Worm (Caenorhabditis elegans): ENCODE data around the gene F31B12.4.

Gene F31B12.4

ce11 chrX:10772165-10772584 lies 32.4 kb upstream of the F31B12.4 start:
- TF ChIP-seq ama-1 (optimal IDR thresholded peaks at IDR 0.05) (no peak), tbx-11 (GFP tag; IDR thresholded peaks at IDR 0.05) (no peak), B0310.2 (tag; optimal IDR thresholded peaks at IDR 0.05) (no peak), ceh-36 (tag; optimal IDR thresholded peaks at IDR 0.05) (no peak), hnd-1 (tag; optimal IDR thresholded peaks at IDR 0.05) (no peak), sea-1 (GFP tag; conservative IDR thresholded peaks at IDR 0.05) (no peak), aly-1 (tag; optimal IDR thresholded peaks at IDR 0.05) (no peak), ets-7 (tag; optimal IDR thresholded peaks at IDR 0.05) (no peak), flt-1 (GFP tag; IDR thresholded peaks at IDR 0.05) (no peak), tra-4 (tag; optimal IDR thresholded peaks at IDR 0.05) (no peak), hmg-4 (GFP tag; optimal IDR thresholded peaks at IDR 0.05) (no peak), scrt-1 (GFP tag; IDR thresholded peaks at IDR 0.05) (no peak), pes-1 (GFP tag; IDR thresholded peaks at IDR 0.05) (no peak), tbx-37 (GFP tag; conservative IDR thresholded peaks at IDR 0.05) (no peak), ceh-13 (GFP tag; optimal IDR thresholded peaks at IDR 0.05) (no peak)

DNA sequence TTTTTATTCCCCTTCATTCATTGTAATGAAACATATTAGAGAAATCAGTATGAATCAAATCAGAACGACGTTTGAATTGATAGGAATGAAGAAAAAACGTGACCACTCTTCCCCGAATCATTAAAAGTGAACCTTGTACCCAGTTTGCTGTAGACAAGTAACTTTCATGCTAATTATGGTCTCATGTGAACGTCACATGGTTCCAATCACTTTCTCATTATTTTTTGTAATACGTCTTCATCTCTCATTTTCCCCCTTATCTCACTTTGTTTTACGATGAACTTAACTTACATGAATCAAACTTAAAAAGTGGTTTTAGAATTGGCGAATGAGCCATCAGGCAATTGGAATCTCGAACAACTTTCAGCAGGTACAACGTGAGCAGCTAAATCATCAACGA lies 31.8 kb upstream of the F31B12.4 start:
- TF ChIP-seq hmg-4 (GFP tag; optimal IDR thresholded peaks at IDR 0.05) (no peak), pes-1 (GFP tag; IDR thresholded peaks at IDR 0.05) (no peak), scrt-1 (GFP tag; IDR thresholded peaks at IDR 0.05) (no peak), hmbx-1 (tag; optimal IDR thresholded peaks at IDR 0.05) (no peak), tbx-11 (GFP tag; IDR thresholded peaks at IDR 0.05) (no peak), ama-1 (optimal IDR thresholded peaks at IDR 0.05) (no peak), ets-7 (tag; optimal IDR thresholded peaks at IDR 0.05) (no peak), F13C5.2 (tag; optimal IDR thresholded peaks at IDR 0.05) (no peak), ceh-13 (GFP tag; optimal IDR thresholded peaks at IDR 0.05) (no peak), flt-1 (GFP tag; IDR thresholded peaks at IDR 0.05) (no peak)

ce11 chrX:10774865-10775264 lies 29.7 kb upstream of the F31B12.4 start:
- TF ChIP-seq F13C5.2 (tag; optimal IDR thresholded peaks at IDR 0.05): no peak
- no peak for TF ChIP-seq tra-4 (tag; optimal IDR thresholded peaks at IDR 0.05)
- no peak for TF ChIP-seq sea-1 (GFP tag; conservative IDR thresholded peaks at IDR 0.05)
- no peak for TF ChIP-seq hmbx-1 (tag; optimal IDR thresholded peaks at IDR 0.05)
- TF ChIP-seq flt-1 (GFP tag; IDR thresholded peaks at IDR 0.05): no peak
- no peak for TF ChIP-seq hnd-1 (tag; optimal IDR thresholded peaks at IDR 0.05)
- TF ChIP-seq B0310.2 (tag; optimal IDR thresholded peaks at IDR 0.05): no peak
- TF ChIP-seq ama-1 (optimal IDR thresholded peaks at IDR 0.05): no peak
- TF ChIP-seq aly-1 (tag; optimal IDR thresholded peaks at IDR 0.05): no peak
- TF ChIP-seq tbx-37 (GFP tag; conservative IDR thresholded peaks at IDR 0.05): no peak
- no peak for TF ChIP-seq tbx-11 (GFP tag; IDR thresholded peaks at IDR 0.05)
- no peak for TF ChIP-seq ceh-36 (tag; optimal IDR thresholded peaks at IDR 0.05)
- no peak for TF ChIP-seq ceh-13 (GFP tag; optimal IDR thresholded peaks at IDR 0.05)
- no peak for TF ChIP-seq scrt-1 (GFP tag; IDR thresholded peaks at IDR 0.05)
- TF ChIP-seq hmg-4 (GFP tag; optimal IDR thresholded peaks at IDR 0.05): no peak
- TF ChIP-seq ets-7 (tag; optimal IDR thresholded peaks at IDR 0.05): no peak
- TF ChIP-seq pes-1 (GFP tag; IDR thresholded peaks at IDR 0.05): no peak

DNA sequence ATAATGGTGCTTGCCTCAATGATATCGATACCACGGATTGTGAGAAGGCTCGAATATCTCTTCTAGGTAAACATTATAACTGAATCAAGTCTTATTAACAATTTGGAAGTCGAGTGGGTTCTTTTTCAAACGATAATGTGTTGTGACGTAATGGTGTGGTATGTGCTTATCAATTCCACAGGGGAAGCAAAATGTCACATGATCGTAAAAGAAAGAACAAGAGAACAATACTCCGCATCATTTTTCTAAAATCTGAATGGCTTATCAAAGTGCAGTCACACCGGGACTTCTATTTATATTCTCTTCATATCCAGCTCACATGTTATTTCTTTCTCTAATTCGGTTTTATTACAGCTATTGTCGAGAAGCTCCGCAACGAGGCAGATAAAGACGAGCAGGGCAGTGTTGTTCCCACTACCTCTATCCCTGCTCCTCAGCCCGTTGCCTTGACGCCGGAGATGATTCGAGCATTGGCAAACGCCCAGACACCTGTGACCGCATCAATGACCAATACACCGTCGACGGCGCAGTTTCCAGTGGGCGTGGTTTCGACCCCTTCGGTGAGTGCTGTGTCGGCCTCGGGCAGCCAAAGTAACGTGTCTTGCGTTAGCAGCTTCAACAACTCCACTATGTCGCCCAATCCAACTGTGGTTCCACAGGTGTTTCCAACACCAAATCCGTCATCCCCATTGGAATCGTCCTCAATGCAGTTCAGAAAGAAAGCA lies 23.8 kb upstream of the F31B12.4 start:
- TF ChIP-seq ama-1 (optimal IDR thresholded peaks at IDR 0.05): no peak
- no peak for TF ChIP-seq F13C5.2 (tag; optimal IDR thresholded peaks at IDR 0.05)
- TF ChIP-seq ets-7 (tag; optimal IDR thresholded peaks at IDR 0.05): no peak
- no peak for TF ChIP-seq aly-1 (tag; optimal IDR thresholded peaks at IDR 0.05)
- no peak for TF ChIP-seq tbx-37 (GFP tag; conservative IDR thresholded peaks at IDR 0.05)
- no peak for TF ChIP-seq hmg-4 (GFP tag; optimal IDR thresholded peaks at IDR 0.05)
- TF ChIP-seq ceh-13 (GFP tag; optimal IDR thresholded peaks at IDR 0.05): no peak
- TF ChIP-seq tbx-11 (GFP tag; IDR thresholded peaks at IDR 0.05): no peak
- no peak for TF ChIP-seq scrt-1 (GFP tag; IDR thresholded peaks at IDR 0.05)
- TF ChIP-seq ceh-36 (tag; optimal IDR thresholded peaks at IDR 0.05): no peak
- no peak for TF ChIP-seq tra-4 (tag; optimal IDR thresholded peaks at IDR 0.05)
- TF ChIP-seq hnd-1 (tag; optimal IDR thresholded peaks at IDR 0.05): no peak
- no peak for TF ChIP-seq hmbx-1 (tag; optimal IDR thresholded peaks at IDR 0.05)
- no peak for TF ChIP-seq sea-1 (GFP tag; conservative IDR thresholded peaks at IDR 0.05)
- TF ChIP-seq flt-1 (GFP tag; IDR thresholded peaks at IDR 0.05): no peak

- TF ChIP-seq F13C5.2 (tag; optimal IDR thresholded peaks at IDR 0.05) (no peak), ceh-36 (tag; optimal IDR thresholded peaks at IDR 0.05) (no peak), tra-4 (tag; optimal IDR thresholded peaks at IDR 0.05) (no peak), tbx-11 (GFP tag; IDR thresholded peaks at IDR 0.05) (no peak), hnd-1 (tag; optimal IDR thresholded peaks at IDR 0.05) (no peak), ets-7 (tag; optimal IDR thresholded peaks at IDR 0.05) (no peak), B0310.2 (tag; optimal IDR thresholded peaks at IDR 0.05) (no peak), flt-1 (GFP tag; IDR thresholded peaks at IDR 0.05) (no peak), aly-1 (tag; optimal IDR thresholded peaks at IDR 0.05) (no peak)
Measured at ce11 chrX:10783822-10784221, 20.7 kb upstream of the F31B12.4 start, which contains the start of gene clc-4. TSS of gene clc-4 (minus strand) at chrX:10783922.

- TF ChIP-seq ets-7 (tag; optimal IDR thresholded peaks at IDR 0.05) (no peak), tbx-37 (GFP tag; conservative IDR thresholded peaks at IDR 0.05) (no peak), scrt-1 (GFP tag; IDR thresholded peaks at IDR 0.05) (no peak), flt-1 (GFP tag; IDR thresholded peaks at IDR 0.05) (no peak), pes-1 (GFP tag; IDR thresholded peaks at IDR 0.05) (no peak), tbx-11 (GFP tag; IDR thresholded peaks at IDR 0.05) (no peak), ceh-36 (tag; optimal IDR thresholded peaks at IDR 0.05) (no peak), hnd-1 (tag; optimal IDR thresholded peaks at IDR 0.05) (no peak), aly-1 (tag; optimal IDR thresholded peaks at IDR 0.05) (no peak), ceh-13 (GFP tag; optimal IDR thresholded peaks at IDR 0.05) (no peak), sea-1 (GFP tag; conservative IDR thresholded peaks at IDR 0.05) (no peak), hmbx-1 (tag; optimal IDR thresholded peaks at IDR 0.05) (no peak), ama-1 (optimal IDR thresholded peaks at IDR 0.05) (no peak), hmg-4 (GFP tag; optimal IDR thresholded peaks at IDR 0.05) (no peak), B0310.2 (tag; optimal IDR thresholded peaks at IDR 0.05) (no peak), tra-4 (tag; optimal IDR thresholded peaks at IDR 0.05) (no peak)
Measured at ce11 chrX:10787203-10787602, 17.3 kb upstream of the F31B12.4 start, which contains the start of gene ttr-14. TSS of gene ttr-14 (plus strand) at chrX:10787503.

DNA sequence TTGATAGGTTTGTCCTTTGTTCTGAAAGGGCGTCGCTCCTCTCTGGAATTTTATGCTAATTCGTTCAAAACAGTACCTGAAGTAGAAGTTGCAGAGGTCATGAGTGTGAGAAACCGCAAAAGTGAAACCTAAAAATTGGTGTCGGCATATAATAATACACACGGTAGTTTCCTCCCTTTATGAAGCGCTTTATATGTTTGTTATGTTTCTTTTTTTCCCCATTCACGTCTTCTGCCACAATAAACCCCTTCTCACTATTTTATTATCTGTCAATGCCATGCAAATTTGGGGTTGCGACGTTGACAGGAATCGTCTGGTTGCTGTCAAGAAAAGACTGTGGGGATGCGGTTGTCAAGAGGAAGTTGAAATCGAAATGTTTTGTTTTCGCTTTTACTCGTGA lies 12.1 kb upstream of the F31B12.4 start, which contains the start of gene vap-2:
vap-2 (minus strand) TSS at position 101 of the 400 bp plus-strand sequence.
- TF ChIP-seq hnd-1 (tag; optimal IDR thresholded peaks at IDR 0.05) (no peak), ceh-13 (GFP tag; optimal IDR thresholded peaks at IDR 0.05) (no peak), tbx-11 (GFP tag; IDR thresholded peaks at IDR 0.05) (no peak), ceh-36 (tag; optimal IDR thresholded peaks at IDR 0.05) (no peak), hmg-4 (GFP tag; optimal IDR thresholded peaks at IDR 0.05) (no peak), pes-1 (GFP tag; IDR thresholded peaks at IDR 0.05) (no peak), flt-1 (GFP tag; IDR thresholded peaks at IDR 0.05) (no peak), scrt-1 (GFP tag; IDR thresholded peaks at IDR 0.05) (no peak), F13C5.2 (tag; optimal IDR thresholded peaks at IDR 0.05) (no peak), aly-1 (tag; optimal IDR thresholded peaks at IDR 0.05) (no peak), B0310.2 (tag; optimal IDR thresholded peaks at IDR 0.05) (no peak), sea-1 (GFP tag; conservative IDR thresholded peaks at IDR 0.05) (no peak), ama-1 (optimal IDR thresholded peaks at IDR 0.05) (no peak)
